Worm (Caenorhabditis elegans): Measurements from ENCODE around the gene F36G3.1.

The F36G3.1 gene

ce11 chrX:9822173-9822572 is 33.2 kb upstream of the F36G3.1 start, which contains the start of gene dpy-22:
dpy-22 (minus strand) TSS chrX:9822273.
- TF ChIP-seq hlh-1 (tag; optimal IDR thresholded peaks at IDR 0.05) (no peak), mab-5 (tag; optimal IDR thresholded peaks at IDR 0.05) (no peak), ztf-11 (tag; optimal IDR thresholded peaks at IDR 0.05) (no peak), mep-1 (tag; optimal IDR thresholded peaks at IDR 0.05) (no peak), lin-32 (GFP tag; optimal IDR thresholded peaks at IDR 0.05) (no peak), cnd-1 (tag; optimal IDR thresholded peaks at IDR 0.05) (no peak), bed-3 (GFP tag; optimal IDR thresholded peaks at IDR 0.05) (no peak)

DNA sequence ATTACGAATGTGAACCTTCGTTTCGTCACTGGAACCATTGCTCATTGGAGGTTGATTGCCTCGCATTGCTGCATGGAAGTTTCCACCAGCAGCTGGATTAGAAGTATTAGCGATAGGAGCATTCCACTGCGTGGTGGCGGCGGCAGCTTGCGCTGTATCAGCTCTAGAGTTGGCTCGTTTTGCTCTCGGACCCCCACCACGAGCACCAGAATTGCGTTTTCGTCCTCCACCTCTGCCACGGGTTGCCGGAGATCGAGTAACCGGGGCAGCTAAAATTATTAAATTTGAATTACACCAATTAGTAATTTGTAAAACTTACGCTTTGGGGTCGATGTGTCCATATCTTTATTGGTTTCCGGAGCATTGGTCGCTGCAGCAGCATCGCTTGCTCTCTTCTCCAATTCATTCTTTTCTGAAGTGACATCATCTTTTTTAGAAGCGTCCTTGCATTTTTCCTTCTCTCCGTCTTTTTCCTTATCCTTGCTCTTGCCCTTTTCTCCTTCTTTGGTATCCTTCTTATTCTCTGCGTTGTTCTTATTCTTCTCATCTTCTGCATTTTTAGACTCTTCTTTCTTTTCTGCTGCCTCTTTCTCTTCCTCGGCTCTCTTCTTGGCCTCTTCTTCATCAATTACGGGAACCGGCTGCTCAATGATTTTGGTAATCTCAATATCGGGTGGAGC is 25.3 kb upstream of the F36G3.1 start:
- TF ChIP-seq nhr-2 (tag; optimal IDR thresholded peaks at IDR 0.05) (no peak), mab-5 (tag; optimal IDR thresholded peaks at IDR 0.05) (no peak), ceh-83 (GFP tag; optimal IDR thresholded peaks at IDR 0.05) (no peak), ham-2 (GFP tag; optimal IDR thresholded peaks at IDR 0.05) (no peak), nhr-237 (tag; optimal IDR thresholded peaks at IDR 0.05) (no peak)

ce11 chrX:9807377-9808048 is 18.5 kb upstream of the F36G3.1 start, which contains the start of gene lgc-47:
lgc-47 (minus strand) TSS chrX:9807662.
- TF ChIP-seq lsy-2 (tag; optimal IDR thresholded peaks at IDR 0.05) (no peak), ces-1 (GFP tag; optimal IDR thresholded peaks at IDR 0.05) (peak; percentile 4), nhr-28 (tag; optimal IDR thresholded peaks at IDR 0.05) (no peak)

- TF ChIP-seq ces-1 (GFP tag; optimal IDR thresholded peaks at IDR 0.05) (peak; percentile 96), unc-120 (tag; optimal IDR thresholded peaks at IDR 0.05; ENCODE audit: poor library complexity, severe bottlenecking) (no peak), sem-2 (GFP tag; optimal IDR thresholded peaks at IDR 0.05) (no peak)
Observed at ce11 chrX:9805426-9805825, 16.4 kb upstream of the F36G3.1 start.

- TF ChIP-seq hlh-1 (tag; optimal IDR thresholded peaks at IDR 0.05), result no peak
- TF ChIP-seq tbx-8 (GFP tag; optimal IDR thresholded peaks at IDR 0.05), result no peak
- no peak for TF ChIP-seq elt-3 (tag; optimal IDR thresholded peaks at IDR 0.05)
- TF ChIP-seq mab-5 (tag; optimal IDR thresholded peaks at IDR 0.05), result no peak
- no peak for TF ChIP-seq blmp-1 (tag; optimal IDR thresholded peaks at IDR 0.05)
- TF ChIP-seq sem-2 (GFP tag; optimal IDR thresholded peaks at IDR 0.05), result no peak
- no peak for TF ChIP-seq nhr-76 (tag; optimal IDR thresholded peaks at IDR 0.05)
- TF ChIP-seq ceh-43 (GFP tag; optimal IDR thresholded peaks at IDR 0.05), result no peak
- no peak for TF ChIP-seq zip-8 (tag; optimal IDR thresholded peaks at IDR 0.05)
- no peak for TF ChIP-seq unc-39 (tag; optimal IDR thresholded peaks at IDR 0.05)
- TF ChIP-seq ham-2 (GFP tag; optimal IDR thresholded peaks at IDR 0.05), result no peak
- no peak for TF ChIP-seq lsy-2 (tag; optimal IDR thresholded peaks at IDR 0.05)
- no peak for TF ChIP-seq drap-1 (GFP tag; optimal IDR thresholded peaks at IDR 0.05)
- TF ChIP-seq cnd-1 (tag; optimal IDR thresholded peaks at IDR 0.05), result no peak
- TF ChIP-seq nhr-2 (tag; optimal IDR thresholded peaks at IDR 0.05), result no peak
Observed at ce11 chrX:9804735-9805134, 15.7 kb upstream of the F36G3.1 start.

- TF ChIP-seq ces-1 (GFP tag; optimal IDR thresholded peaks at IDR 0.05) (peak; percentile 97), mep-1 (tag; optimal IDR thresholded peaks at IDR 0.05) (no peak)
Observed at ce11 chrX:9803603-9804002, 14.6 kb upstream of the F36G3.1 start.

DNA sequence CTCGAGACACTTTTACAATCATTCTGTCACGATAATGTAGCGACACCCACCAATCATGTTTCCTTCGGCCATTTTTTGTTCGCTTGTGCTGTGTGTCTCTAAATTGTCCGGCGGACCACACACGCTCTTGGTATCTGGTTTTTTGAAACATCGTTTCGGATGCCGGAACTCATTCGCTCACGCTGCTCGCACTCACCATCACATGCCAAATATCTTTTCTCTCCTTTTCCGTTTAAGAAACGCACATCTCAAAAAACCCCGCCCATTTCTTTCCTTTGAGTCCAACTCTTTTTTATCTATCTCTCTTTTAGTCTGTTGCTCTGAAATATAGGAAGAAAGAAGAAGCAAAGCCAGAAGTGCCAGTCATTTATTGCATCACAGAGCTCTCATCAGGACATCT is 9.5 kb upstream of the F36G3.1 start, which contains the start of gene F36G3.3:
Gene F36G3.3, plus strand, starts transcription at position 306 of the 400 bp plus-strand sequence.
- peak; percentile 1 for TF ChIP-seq ces-1 (GFP tag; optimal IDR thresholded peaks at IDR 0.05)
- TF ChIP-seq cnd-1 (tag; optimal IDR thresholded peaks at IDR 0.05), result no peak

DNA sequence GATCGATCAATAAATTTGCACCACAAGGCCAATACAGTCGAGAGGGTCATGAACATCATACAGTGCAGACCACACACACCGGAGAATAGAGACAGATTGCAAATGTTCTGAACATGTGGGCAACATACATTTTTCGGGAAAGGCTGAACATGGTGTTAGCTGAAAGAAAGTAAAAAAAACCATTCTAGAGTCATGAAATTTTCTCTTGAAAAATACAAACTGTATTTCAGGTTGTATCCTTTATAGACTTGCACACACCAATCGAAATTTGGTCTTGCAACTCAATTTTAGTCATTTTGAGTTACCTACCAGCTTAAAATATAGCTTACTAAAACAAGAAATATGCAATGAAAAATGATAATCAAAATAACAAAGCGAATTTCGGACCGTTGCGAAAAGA is 7.1 kb upstream of the F36G3.1 start:
- no peak for TF ChIP-seq unc-120 (tag; optimal IDR thresholded peaks at IDR 0.05; ENCODE audit: poor library complexity, severe bottlenecking)
